Fruit fly (Drosophila melanogaster): ENCODE measurements around the gene UGP.

The UGP gene

DNA sequence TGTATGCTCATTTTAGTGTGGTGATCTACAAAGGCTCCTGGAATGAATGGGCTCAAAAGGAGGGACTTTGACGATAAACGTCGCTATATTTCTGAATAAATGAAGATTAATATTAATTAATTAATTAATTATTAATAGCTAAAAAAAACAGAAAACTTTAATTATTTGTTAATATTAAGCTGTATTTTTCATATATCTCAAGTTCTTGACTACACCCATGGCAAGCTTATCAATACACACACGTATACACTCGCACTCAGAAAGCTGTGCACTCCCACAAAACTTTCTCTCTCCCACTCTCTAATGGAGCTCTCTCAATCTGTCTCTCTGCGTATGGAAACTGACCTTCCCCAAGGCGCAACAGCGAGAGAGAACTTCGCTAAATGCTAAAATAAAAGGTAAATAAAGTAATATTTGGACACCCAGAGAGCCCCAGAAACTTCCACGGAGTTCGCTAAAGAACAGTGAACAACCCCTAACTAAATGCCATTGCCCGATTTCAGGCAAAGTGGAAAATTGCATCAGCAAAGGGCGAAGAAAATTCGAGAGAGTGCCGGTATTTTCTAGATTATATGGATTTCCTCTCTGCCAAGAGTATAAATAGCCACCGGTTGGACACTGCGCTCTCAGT lies 14.8 kb upstream of the UGP start:
- peak; percentile 26 to 68 for TF ChIP-seq EcR (GFP tag; optimal IDR thresholded peaks at IDR 0.05)
- TF ChIP-seq Dll (optimal IDR thresholded peaks at IDR 0.05): no peak

DNA sequence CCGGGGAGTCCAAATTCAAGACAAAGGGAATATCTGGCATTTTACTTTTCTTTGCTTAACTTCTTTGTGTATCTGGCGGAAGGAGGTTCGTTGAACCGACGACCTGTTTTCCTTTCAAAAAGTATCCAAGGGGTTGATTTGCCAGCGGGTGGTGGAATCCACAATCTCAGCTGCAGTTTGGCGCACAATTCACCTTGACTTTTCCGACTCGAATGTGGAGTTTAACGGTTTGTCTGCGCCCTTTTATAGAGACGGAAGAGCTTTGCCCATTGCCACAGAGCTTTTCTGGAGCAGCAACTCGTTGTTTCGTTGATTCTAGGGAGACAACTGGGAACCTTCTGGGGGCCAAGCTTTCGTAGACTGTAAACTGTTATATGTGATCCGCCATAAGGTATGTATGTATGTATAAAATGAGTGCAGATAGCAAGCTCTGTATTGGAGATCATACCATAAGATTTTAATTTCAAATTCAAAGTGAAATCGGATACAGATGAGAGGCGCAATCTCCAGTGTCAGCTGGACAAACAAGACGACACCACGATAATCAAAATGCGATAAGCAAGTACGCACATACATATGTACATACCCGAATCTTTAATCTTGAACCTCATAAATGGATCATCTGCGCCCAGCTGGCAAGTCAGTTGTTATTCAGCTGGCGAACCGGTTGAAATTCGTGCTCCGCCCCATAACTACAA lies 13.7 kb upstream of the UGP start, which contains the start of the genes Hsp67Bc, CG4456 and Hsp22:
Gene Hsp67Bc, minus strand, starts transcription at position 220 of the 698 bp plus-strand sequence.
Gene CG4456, plus strand, starts transcription at position 445 of the 698 bp plus-strand sequence.
Gene Hsp22, plus strand, starts transcription at position 654 of the 698 bp plus-strand sequence.
- TF ChIP-seq CG8478 (optimal IDR thresholded peaks at IDR 0.05): no peak
- no peak for TF ChIP-seq psq (optimal IDR thresholded peaks at IDR 0.05)
- TF ChIP-seq pan (optimal IDR thresholded peaks at IDR 0.05): no peak
- TF ChIP-seq EcR (GFP tag; optimal IDR thresholded peaks at IDR 0.05): peak in 1 of 2 experiments; percentile 72

DNA sequence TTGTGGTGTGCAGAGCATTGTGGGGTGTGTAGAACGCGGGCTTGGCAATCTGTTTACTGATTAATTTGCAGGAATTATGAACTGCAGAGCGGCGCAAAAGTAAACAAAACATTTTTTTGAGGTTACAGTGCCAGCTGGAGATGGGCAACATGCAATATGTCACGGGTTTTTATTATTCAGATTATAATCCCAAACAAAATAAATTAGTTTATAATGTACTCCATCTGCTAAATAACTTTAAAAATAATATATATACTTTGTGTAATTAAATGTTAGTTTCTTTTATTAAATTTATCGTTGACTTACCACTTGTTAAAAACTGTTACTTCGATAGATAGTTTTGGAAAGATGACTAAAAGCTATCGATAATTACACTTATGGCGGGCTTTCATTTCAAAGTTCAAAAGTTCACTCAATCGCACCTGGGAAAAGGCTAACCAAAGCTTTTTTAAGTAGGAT lies 12.2 kb upstream of the UGP start, which contains the start of gene Fdx1:
Gene Fdx1, minus strand, starts transcription at position 332 of the 459 bp plus-strand sequence.
- no peak for TF ChIP-seq psq (optimal IDR thresholded peaks at IDR 0.05)
- no peak for TF ChIP-seq CG8478 (optimal IDR thresholded peaks at IDR 0.05)
- no peak for TF ChIP-seq usp (GFP tag; optimal IDR thresholded peaks at IDR 0.05)
- TF ChIP-seq EcR (GFP tag; optimal IDR thresholded peaks at IDR 0.05): no peak
- TF ChIP-seq pan (optimal IDR thresholded peaks at IDR 0.05): no peak
- TF ChIP-seq Dll (optimal IDR thresholded peaks at IDR 0.05): no peak

- TF ChIP-seq pan (optimal IDR thresholded peaks at IDR 0.05) (no peak), usp (GFP tag; optimal IDR thresholded peaks at IDR 0.05) (no peak), CG8478 (optimal IDR thresholded peaks at IDR 0.05) (no peak), psq (optimal IDR thresholded peaks at IDR 0.05) (no peak), EcR (GFP tag; optimal IDR thresholded peaks at IDR 0.05) (no peak), Dll (optimal IDR thresholded peaks at IDR 0.05) (no peak)
These were observed 9.9 kb upstream of the UGP start for dm6 chr3L:9368665-9369064.

- TF ChIP-seq pan (optimal IDR thresholded peaks at IDR 0.05) (no peak), psq (optimal IDR thresholded peaks at IDR 0.05) (no peak), usp (GFP tag; optimal IDR thresholded peaks at IDR 0.05) (no peak), CG8478 (optimal IDR thresholded peaks at IDR 0.05) (no peak), EcR (GFP tag; optimal IDR thresholded peaks at IDR 0.05) (no peak), Dll (optimal IDR thresholded peaks at IDR 0.05) (no peak)
These were observed 8.7 kb upstream of the UGP start for dm6 chr3L:9367431-9367867.

DNA sequence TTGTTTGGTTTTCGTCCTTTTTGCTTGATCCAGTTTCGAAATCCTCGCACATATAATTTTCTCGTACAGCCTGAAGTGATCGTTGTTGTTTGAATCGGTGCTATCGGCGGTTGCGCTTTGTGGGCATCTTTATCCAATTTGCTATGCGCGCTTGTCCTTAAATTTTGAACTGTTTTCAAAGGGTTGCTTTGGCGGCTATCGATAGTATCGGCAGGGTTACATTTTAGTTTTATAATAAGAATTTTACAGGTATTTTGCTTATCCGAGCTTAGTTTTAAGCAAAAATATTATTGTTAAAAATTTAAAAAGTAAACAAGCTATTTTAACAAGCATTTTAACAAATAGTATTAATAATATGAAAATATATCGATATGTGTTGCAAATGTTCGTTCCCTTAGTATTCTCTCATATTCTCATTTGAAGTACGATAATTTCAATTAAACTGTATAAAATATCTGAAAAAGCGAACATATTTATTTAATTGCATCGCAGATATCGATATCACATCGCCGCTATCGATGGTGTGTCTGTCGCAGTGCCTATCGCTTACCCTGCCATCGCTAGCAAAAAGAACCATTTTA lies 8.2 kb upstream of the UGP start, which contains the start of the genes Klp67A and CG4452:
Gene Klp67A, minus strand, starts transcription at position 197 of the 581 bp plus-strand sequence.
Gene CG4452, plus strand, starts transcription at position 528 of the 581 bp plus-strand sequence.
- TF ChIP-seq pan (optimal IDR thresholded peaks at IDR 0.05) (no peak), EcR (GFP tag; optimal IDR thresholded peaks at IDR 0.05) (no peak), CG8478 (optimal IDR thresholded peaks at IDR 0.05) (no peak), usp (GFP tag; optimal IDR thresholded peaks at IDR 0.05) (no peak), Dll (optimal IDR thresholded peaks at IDR 0.05) (no peak), psq (optimal IDR thresholded peaks at IDR 0.05) (peak; percentile 62)

dm6 chr3L:9364131-9364530 lies 5.4 kb upstream of the UGP start, which contains the start of gene mRRF1:
mRRF1 (plus strand) TSS chr3L:9364350.
- TF ChIP-seq Dll (optimal IDR thresholded peaks at IDR 0.05): no peak
- TF ChIP-seq CG8478 (optimal IDR thresholded peaks at IDR 0.05): no peak
- TF ChIP-seq EcR (GFP tag; optimal IDR thresholded peaks at IDR 0.05): no peak
- no peak for TF ChIP-seq pan (optimal IDR thresholded peaks at IDR 0.05)
- no peak for TF ChIP-seq psq (optimal IDR thresholded peaks at IDR 0.05)
- TF ChIP-seq usp (GFP tag; optimal IDR thresholded peaks at IDR 0.05): no peak

dm6 chr3L:9361894-9362293 lies 3.2 kb upstream of the UGP start, which contains the start of gene CG34456:
CG34456 (plus strand) TSS chr3L:9362108.
- TF ChIP-seq CG8478 (optimal IDR thresholded peaks at IDR 0.05) (no peak), EcR (GFP tag; optimal IDR thresholded peaks at IDR 0.05) (no peak), pan (optimal IDR thresholded peaks at IDR 0.05) (no peak), psq (optimal IDR thresholded peaks at IDR 0.05) (no peak), usp (GFP tag; optimal IDR thresholded peaks at IDR 0.05) (no peak), Dll (optimal IDR thresholded peaks at IDR 0.05) (no peak)

- TF ChIP-seq pan (optimal IDR thresholded peaks at IDR 0.05): no peak
- no peak for TF ChIP-seq CG8478 (optimal IDR thresholded peaks at IDR 0.05)
- TF ChIP-seq Dll (optimal IDR thresholded peaks at IDR 0.05): no peak
- TF ChIP-seq EcR (GFP tag; optimal IDR thresholded peaks at IDR 0.05): no peak
- TF ChIP-seq psq (optimal IDR thresholded peaks at IDR 0.05): no peak
- TF ChIP-seq usp (GFP tag; optimal IDR thresholded peaks at IDR 0.05): no peak
These were observed 1.5 kb upstream of the UGP start, which contains the start of gene Pdxk for dm6 chr3L:9360217-9360692. Pdxk (plus strand) TSS chr3L:9360316.

DNA sequence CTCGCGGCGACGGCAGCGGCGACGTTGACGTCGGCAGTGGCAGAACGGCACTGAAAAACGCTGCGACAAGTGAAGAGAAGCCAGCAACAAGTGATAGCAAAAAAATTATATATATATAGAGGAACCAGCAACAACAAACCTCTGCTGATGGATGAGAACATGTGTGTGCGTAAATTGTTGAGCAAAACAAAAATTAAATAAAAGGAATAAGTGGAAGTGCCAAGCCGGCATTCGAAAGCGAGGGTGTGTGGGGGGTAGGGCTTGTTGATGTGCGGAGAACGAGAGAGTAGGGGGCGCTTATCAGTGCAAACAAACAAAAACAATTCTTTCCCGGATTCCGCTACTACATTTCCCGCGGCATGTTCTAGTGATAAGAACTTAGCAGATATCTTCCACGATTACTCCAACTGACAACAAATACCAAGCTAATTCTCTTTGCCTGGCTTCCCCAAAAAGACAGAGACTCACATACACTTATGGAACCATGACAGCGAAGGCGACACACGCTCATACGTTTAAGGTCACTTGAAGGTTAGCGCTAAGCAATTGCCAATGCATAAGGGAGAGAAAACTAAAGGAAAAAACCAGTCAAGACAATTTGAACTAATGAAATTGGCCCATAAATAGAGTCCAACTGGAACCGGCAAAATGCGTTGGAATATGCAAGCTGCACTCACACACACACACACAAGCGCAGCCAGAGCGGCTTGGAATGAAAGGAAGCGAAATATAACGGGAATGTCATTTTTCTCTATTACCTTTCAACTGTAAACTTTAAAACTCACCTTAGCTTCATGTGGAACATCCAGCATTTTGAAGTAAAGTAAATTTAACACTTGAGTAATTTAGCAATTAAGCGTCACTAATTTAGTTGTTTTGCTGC lies 664 bp downstream of the UGP start:
- TF ChIP-seq CG8478 (optimal IDR thresholded peaks at IDR 0.05): no peak
- no peak for TF ChIP-seq pan (optimal IDR thresholded peaks at IDR 0.05)

All from whole organism.